Fruit fly (Drosophila melanogaster) whole organism, embryonic: ENCODE data around the gene spirit.

Experiments
- Atf-2 ChIP-seq: fragments of 200-800 bp; sonication (Bioruptor generic); optimal IDR thresholded peaks from 2 replicates; lab custom pipeline; 2016; ENCODE audit warnings: missing biosample characterization, missing genetic modification characterization
- CG10267 ChIP-seq: fragments of 200-800 bp; sonication (Bioruptor generic); optimal IDR thresholded peaks from 2 replicates; lab custom pipeline; 2018; ENCODE audit warnings: missing biosample characterization, mild to moderate bottlenecking, missing genetic modification characterization, moderate library complexity
- CG11247 ChIP-seq: fragments of 200-800 bp; sonication (Bioruptor generic); IDR thresholded peaks from 2 replicates; pipeline ENCODE4 v1.3.6; 2022; ENCODE audit warnings: missing biosample characterization, missing genetic modification characterization
- CG12104 ChIP-seq: fragments of 200-800 bp; sonication (Bioruptor generic); optimal IDR thresholded peaks from 3 replicates; lab custom pipeline; 2016; ENCODE audit warnings: missing biosample characterization, missing genetic modification characterization
- CG1603 ChIP-seq: fragments of 200-800 bp; sonication (Bioruptor generic); optimal IDR thresholded peaks from 2 replicates; lab custom pipeline; 2019; ENCODE audit warnings: missing biosample characterization, mild to moderate bottlenecking, missing genetic modification characterization, moderate library complexity
- CG17612 ChIP-seq: fragments of 200-800 bp; sonication (Bioruptor generic); IDR thresholded peaks from 2 replicates; pipeline ENCODE4 v1.3.6; 2022; ENCODE audit warnings: missing biosample characterization, missing genetic modification characterization
- CG1832 ChIP-seq: fragments of 200-800 bp; sonication (Bioruptor generic); optimal IDR thresholded peaks from 2 replicates; lab custom pipeline; 2017; ENCODE audit warnings: missing biosample characterization, mild to moderate bottlenecking, missing genetic modification characterization, inconsistent platforms
- CG30403 ChIP-seq: fragments of 200-800 bp; sonication (Bioruptor generic); optimal IDR thresholded peaks from 3 replicates; lab custom pipeline; 2016; ENCODE audit warnings: missing biosample characterization, missing genetic modification characterization
- CG3065 ChIP-seq: fragments of 200-800 bp; sonication (Bioruptor generic); optimal IDR thresholded peaks from 2 replicates; lab custom pipeline; 2016; ENCODE audit warnings: missing biosample characterization, missing genetic modification characterization
- CG3838 ChIP-seq: fragments of 200-800 bp; sonication (Bioruptor generic); optimal IDR thresholded peaks from 3 replicates; lab custom pipeline; 2016; ENCODE audit warnings: missing biosample characterization, missing genetic modification characterization
- CG43689 ChIP-seq: fragments of 200-800 bp; sonication (Bioruptor generic); IDR thresholded peaks from 2 replicates; pipeline ENCODE4 v1.3.6; 2022; ENCODE audit warnings: missing biosample characterization, missing genetic modification characterization
- CG4707 ChIP-seq: fragments of 200-800 bp; sonication (Bioruptor generic); optimal IDR thresholded peaks from 2 replicates; lab custom pipeline; 2018; ENCODE audit warnings: missing biosample characterization, mild to moderate bottlenecking, missing genetic modification characterization, moderate library complexity
- CG4730 ChIP-seq: fragments of 200-800 bp; sonication (Bioruptor generic); IDR thresholded peaks from 2 replicates; pipeline ENCODE4 v1.3.6; 2022; ENCODE audit warnings: missing biosample characterization, missing genetic modification characterization
- CG6654 ChIP-seq: fragments of 200-800 bp; sonication (Bioruptor generic); optimal IDR thresholded peaks from 2 replicates; lab custom pipeline; 2017; ENCODE audit warnings: missing biosample characterization, mild to moderate bottlenecking, missing genetic modification characterization
- CG7963 ChIP-seq: fragments of 200-800 bp; sonication (Bioruptor generic); IDR thresholded peaks from 3 replicates; pipeline ENCODE4 v1.3.6; 2022; ENCODE audit warnings: missing biosample characterization, missing genetic modification characterization; ENCODE audit not compliant: partially characterized antibody
- CG8089 ChIP-seq: fragments of 200-800 bp; sonication (Bioruptor generic); optimal IDR thresholded peaks from 3 replicates; lab custom pipeline; 2016; ENCODE audit warnings: missing biosample characterization, missing genetic modification characterization
- CG8765 ChIP-seq: fragments of 200-800 bp; sonication (Bioruptor generic); IDR thresholded peaks from 2 replicates; pipeline ENCODE4 v1.3.6; 2022; ENCODE audit warnings: missing biosample characterization, missing genetic modification characterization
- CG9797 ChIP-seq: fragments of 200-800 bp; sonication (Bioruptor generic); optimal IDR thresholded peaks from 3 replicates; lab custom pipeline; 2018; ENCODE audit warnings: missing biosample characterization, mild to moderate bottlenecking, missing genetic modification characterization
- Dad ChIP-seq: fragments of 200-800 bp; sonication (Bioruptor generic); optimal IDR thresholded peaks from 3 replicates; lab custom pipeline; 2016; ENCODE audit warnings: missing biosample characterization, missing genetic modification characterization
- Dll ChIP-seq: fragments of 200-800 bp; sonication (Bioruptor generic); IDR thresholded peaks from 4 replicates; pipeline ENCODE4 v1.3.6; 2022; ENCODE audit warnings: missing biosample characterization, missing genetic modification characterization; ENCODE audit not compliant: partially characterized antibody
- Dref ChIP-seq: fragments of 200-800 bp; sonication (Bioruptor generic); IDR thresholded peaks from 2 replicates; pipeline ENCODE4 v1.3.6; 2022; ENCODE audit warnings: missing biosample characterization, missing genetic modification characterization
- Elba2 ChIP-seq: fragments of 200-800 bp; sonication (Bioruptor generic); optimal IDR thresholded peaks from 3 replicates; lab custom pipeline; 2016; ENCODE audit warnings: missing biosample characterization, missing genetic modification characterization
- HHEX ChIP-seq: fragments of 200-800 bp; sonication (Bioruptor generic); optimal IDR thresholded peaks from 3 replicates; lab custom pipeline; 2017; ENCODE audit warnings: missing biosample characterization, mild to moderate bottlenecking, missing genetic modification characterization, missing genetic modification reagents
- Hmx ChIP-seq: fragments of 200-800 bp; sonication (Bioruptor generic); optimal IDR thresholded peaks from 2 replicates; lab custom pipeline; 2016; ENCODE audit warnings: missing biosample characterization, missing genetic modification characterization
- Lhr ChIP-seq: fragments of 200-800 bp; sonication (Bioruptor generic); optimal IDR thresholded peaks from 3 replicates; lab custom pipeline; 2017; ENCODE audit warnings: mild to moderate bottlenecking, missing biosample characterization, missing genetic modification reagents, missing genetic modification characterization
- NC2α ChIP-seq: fragments of 200-800 bp; sonication (Bioruptor generic); optimal IDR thresholded peaks from 2 replicates; lab custom pipeline; 2016; ENCODE audit warnings: missing biosample characterization, missing genetic modification characterization
- NC2β ChIP-seq: fragments of 200-800 bp; sonication (Bioruptor generic); optimal IDR thresholded peaks from 2 replicates; lab custom pipeline; 2016; ENCODE audit warnings: missing biosample characterization, missing genetic modification characterization
- NK7.1 ChIP-seq: fragments of 200-800 bp; sonication (Bioruptor generic); optimal IDR thresholded peaks from 3 replicates; lab custom pipeline; 2016; ENCODE audit warnings: missing biosample characterization, missing genetic modification characterization
- Oli ChIP-seq: fragments of 200-800 bp; sonication (Bioruptor generic); optimal IDR thresholded peaks from 2 replicates; lab custom pipeline; 2018; ENCODE audit warnings: missing biosample characterization, mild to moderate bottlenecking, missing genetic modification characterization, moderate library complexity
- Ptx1 ChIP-seq: fragments of 200-800 bp; sonication (Bioruptor generic); IDR thresholded peaks from 2 replicates; pipeline ENCODE4 v1.3.6; 2022; ENCODE audit warnings: missing biosample characterization, missing genetic modification characterization
- Scr ChIP-seq: fragments of 200-800 bp; sonication (Bioruptor generic); IDR thresholded peaks from 2 replicates; pipeline ENCODE4 v1.3.6; 2022; ENCODE audit warnings: missing biosample characterization, missing genetic modification characterization; ENCODE audit not compliant: partially characterized antibody
- Side ChIP-seq: fragments of 200-800 bp; sonication (Bioruptor generic); optimal IDR thresholded peaks from 2 replicates; lab custom pipeline; 2016; ENCODE audit warnings: missing biosample characterization, missing genetic modification characterization
- ato ChIP-seq: fragments of 200-800 bp; sonication (Bioruptor generic); IDR thresholded peaks from 2 replicates; pipeline ENCODE4 v1.3.6; 2022; ENCODE audit warnings: missing biosample characterization, missing genetic modification characterization; ENCODE audit not compliant: partially characterized antibody
- chif ChIP-seq, 2 experiments: fragments of 200-800 bp; sonication (Bioruptor generic); optimal IDR thresholded peaks; 3 replicates each; lab custom pipeline; 2016; ENCODE audit warnings: missing biosample characterization in 2 of 2, missing genetic modification characterization in 2 of 2
- corto ChIP-seq: fragments of 200-800 bp; sonication (Bioruptor generic); optimal IDR thresholded peaks from 2 replicates; lab custom pipeline; 2016; ENCODE audit warnings: missing biosample characterization, mild to moderate bottlenecking, missing genetic modification characterization, moderate library complexity
- cwo ChIP-seq: fragments of 200-800 bp; sonication (Bioruptor generic); optimal IDR thresholded peaks from 3 replicates; lab custom pipeline; 2017; ENCODE audit warnings: missing biosample characterization, missing genetic modification characterization, mild to moderate bottlenecking, moderate library complexity, missing genetic modification reagents
- disco-r ChIP-seq: fragments of 200-800 bp; sonication (Bioruptor generic); optimal IDR thresholded peaks from 2 replicates; lab custom pipeline; 2016; ENCODE audit warnings: missing biosample characterization, missing genetic modification characterization
- en ChIP-seq: fragments of 200-800 bp; sonication (Bioruptor generic); optimal IDR thresholded peaks from 2 replicates; lab custom pipeline; 2016; ENCODE audit warnings: missing biosample characterization, missing genetic modification characterization
- her ChIP-seq: fragments of 200-800 bp; sonication (Bioruptor generic); optimal IDR thresholded peaks from 2 replicates; lab custom pipeline; 2016; ENCODE audit warnings: missing biosample characterization, missing genetic modification characterization
- jumu ChIP-seq: fragments of 200-800 bp; sonication (Bioruptor generic); optimal IDR thresholded peaks from 3 replicates; lab custom pipeline; 2016; ENCODE audit warnings: missing biosample characterization, missing genetic modification characterization
- kah ChIP-seq: fragments of 200-800 bp; sonication (Bioruptor generic); optimal IDR thresholded peaks from 2 replicates; lab custom pipeline; 2018; ENCODE audit warnings: missing biosample characterization, mild to moderate bottlenecking, missing genetic modification characterization
- kay ChIP-seq: fragments of 200-800 bp; sonication (Bioruptor generic); optimal IDR thresholded peaks from 2 replicates; lab custom pipeline; 2016; ENCODE audit warnings: missing biosample characterization, missing genetic modification characterization
- lab ChIP-seq: fragments of 200-800 bp; sonication (Bioruptor generic); optimal IDR thresholded peaks from 3 replicates; lab custom pipeline; 2017; ENCODE audit warnings: missing biosample characterization, missing genetic modification characterization, mild to moderate bottlenecking, moderate library complexity, missing genetic modification reagents
- maf-S ChIP-seq: fragments of 200-800 bp; sonication (Bioruptor generic); optimal IDR thresholded peaks from 2 replicates; lab custom pipeline; 2016; ENCODE audit warnings: missing biosample characterization, missing genetic modification characterization
- mam ChIP-seq: fragments of 200-800 bp; sonication (Bioruptor generic); optimal IDR thresholded peaks from 3 replicates; lab custom pipeline; 2016; ENCODE audit warnings: missing biosample characterization, missing genetic modification characterization
- pb ChIP-seq: fragments of 200-800 bp; sonication (Bioruptor generic); optimal IDR thresholded peaks from 3 replicates; lab custom pipeline; 2016; ENCODE audit warnings: missing biosample characterization, missing genetic modification characterization
- row ChIP-seq: fragments of 200-800 bp; sonication (Bioruptor generic); IDR thresholded peaks from 3 replicates; pipeline ENCODE4 v1.3.6; 2022; ENCODE audit warnings: missing biosample characterization, missing genetic modification characterization
- sug ChIP-seq: fragments of 200-800 bp; optimal IDR thresholded peaks from 2 replicates; lab custom pipeline; 2019; ENCODE audit warnings: missing biosample characterization, mild to moderate bottlenecking, missing genetic modification characterization, moderate library complexity
- tin ChIP-seq: fragments of 200-800 bp; sonication (Bioruptor generic); optimal IDR thresholded peaks from 3 replicates; lab custom pipeline; 2016; ENCODE audit warnings: missing biosample characterization, missing genetic modification characterization
- tna ChIP-seq: fragments of 200-800 bp; sonication (Bioruptor generic); IDR thresholded peaks from 2 replicates; pipeline ENCODE4 v1.3.6; 2022; ENCODE audit warnings: missing biosample characterization, missing genetic modification characterization; ENCODE audit not compliant: partially characterized antibody
- unc-4 ChIP-seq: fragments of 200-800 bp; sonication (Bioruptor generic); IDR thresholded peaks from 2 replicates; pipeline ENCODE4 v1.3.6; 2022; ENCODE audit warnings: missing biosample characterization, missing genetic modification characterization; ENCODE audit not compliant: partially characterized antibody

Gene spirit

DNA sequence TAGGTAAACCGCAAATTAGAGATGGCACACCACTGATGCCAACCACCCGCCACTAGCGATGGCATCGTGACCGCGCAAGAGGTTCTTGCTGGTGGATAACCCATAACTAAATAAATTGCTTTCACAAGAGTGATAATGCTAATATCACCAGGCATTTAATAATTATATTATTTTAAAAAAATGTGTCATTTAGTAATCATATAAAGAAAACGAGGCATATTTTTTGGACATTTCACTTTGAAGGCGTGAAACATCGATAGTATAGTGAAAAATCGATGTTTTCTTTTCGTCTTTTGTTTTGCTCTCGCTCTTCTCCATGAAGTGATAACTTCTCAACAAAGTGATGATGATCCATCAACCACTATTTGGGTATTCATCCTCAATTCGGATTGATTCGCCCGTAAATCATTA is 14.6 kb downstream of the spirit start, which contains the start of gene IntS4 (continued):
- TF ChIP-seq Dref (GFP tag; lab: Robert Waterston, UW) (peak; percentile 69), tin (GFP tag; lab: Kevin White, UChicago) (peak; percentile 66), kah (GFP tag; lab: Kevin White, UChicago) (no peak), her (GFP tag; lab: Kevin White, UChicago) (peak; percentile 21), CG11247 (0 out of 2 replicates have a peak, but pooled peaks have one; percentile 52), corto (GFP tag; lab: Kevin White, UChicago) (peak; percentile 60), CG30403 (GFP tag; lab: Kevin White, UChicago) (peak; percentile 73), Dad (peak; percentile 34), CG7963 (peak; percentile 77), Lhr (GFP tag; lab: Kevin White, UChicago) (peak; percentile 56), Oli (tag; lab: Kevin White, UChicago) (peak; percentile 44), ato (GFP tag; lab: Robert Waterston, UW) (peak; percentile 66), CG1603 (tag; lab: Kevin White, UChicago) (no peak), lab (no peak), CG43689 (GFP tag; lab: Robert Waterston, UW) (no peak), CG9797 (GFP tag; lab: Kevin White, UChicago) (peak; percentile 50), cwo (peak; percentile 37), Atf-2 (no peak), Hmx (GFP tag; lab: Kevin White, UChicago) (no peak), Dll (peak; percentile 98), CG3838 (GFP tag; lab: Kevin White, UChicago) (peak; percentile 5), Ptx1 (peak; percentile 78), unc-4 (peak; percentile 96), NC2β (GFP tag; lab: Kevin White, UChicago) (no peak), mam (GFP tag; lab: Kevin White, UChicago) (peak; percentile 61), Elba2 (GFP tag; lab: Kevin White, UChicago) (no peak), maf-S (GFP tag; lab: Kevin White, UChicago) (peak; percentile 1), CG3065 (GFP tag; lab: Kevin White, UChicago) (no peak), pb (GFP tag; lab: Kevin White, UChicago) (no peak), NC2α (GFP tag; lab: Kevin White, UChicago) (no peak), disco-r (no peak), NK7.1 (no peak), CG10267 (tag; lab: Kevin White, UChicago) (peak; percentile 68), chif (GFP tag; optimal IDR thresholded peaks at IDR 0.05; lab: Kevin White, UChicago) (peak in 1 of 2 experiments; percentile 9), row (peak; percentile 96), CG1832 (GFP tag; lab: Kevin White, UChicago) (no peak), tna (peak; percentile 85; the same call in 1 of the 2 replicates), CG12104 (GFP tag; lab: Kevin White, UChicago) (peak; percentile 26), CG8765 (GFP tag; lab: Robert Waterston, UW) (no peak), jumu (GFP tag; lab: Kevin White, UChicago) (peak; percentile 42), CG4730 (peak; percentile 38; the same call in 1 of the 2 replicates), CG8089 (GFP tag; lab: Kevin White, UChicago) (no peak), Side (GFP tag; lab: Kevin White, UChicago) (no peak), HHEX (GFP tag; lab: Kevin White, UChicago) (peak; percentile 54), kay (GFP tag; lab: Kevin White, UChicago) (peak; percentile 43), CG4707 (GFP tag; lab: Kevin White, UChicago) (no peak), CG6654 (no peak), Scr (peak; percentile 97), sug (tag; lab: Kevin White, UChicago) (peak; percentile 79), CG17612 (no peak), en (GFP tag; lab: Kevin White, UChicago) (no peak)
